Worm (Caenorhabditis elegans): ENCODE data around the gene C26D10.6.

DNA sequence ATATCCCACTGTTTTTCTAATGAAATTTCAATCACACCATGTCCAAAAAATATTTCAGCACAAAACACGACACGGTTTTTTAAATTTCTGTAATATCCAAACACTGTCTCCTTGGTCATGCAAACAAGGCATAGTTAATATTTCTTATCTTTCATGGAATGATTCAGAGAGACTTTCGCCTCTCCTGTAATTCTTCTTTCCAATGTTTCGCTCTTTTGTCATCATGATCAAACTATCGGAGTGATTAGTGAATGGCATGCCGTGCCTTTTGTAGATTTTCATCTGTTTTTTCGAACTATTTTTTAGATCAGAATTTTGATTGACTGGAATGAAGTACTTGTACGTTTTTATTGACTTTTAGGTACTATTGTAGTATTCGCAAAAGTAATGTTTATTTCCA is 29.8 kb upstream of the C26D10.6 start:
- TF ChIP-seq zim-3 (tag; optimal IDR thresholded peaks at IDR 0.05): no peak
- TF ChIP-seq bed-1 (GFP tag; IDR thresholded peaks at IDR 0.05): no peak
- no peak for TF ChIP-seq F55B11.4 (tag; optimal IDR thresholded peaks at IDR 0.05; ENCODE audit: borderline replicate concordance, insufficient read depth)
- no peak for TF ChIP-seq tlf-1 (GFP tag; optimal IDR thresholded peaks at IDR 0.05)
